Fruit fly (Drosophila melanogaster) whole organism, wandering third instar larva: ENCODE results near the gene bora.

Experiments used
- Abd-B ChIP-seq: fragments of >200 bp; optimal IDR thresholded peaks from 2 replicates; lab custom pipeline; 2017; ENCODE audit warnings: missing biosample characterization, missing genetic modification characterization
- CG32264 ChIP-seq: fragments of 200-800 bp; sonication (Bioruptor generic); optimal IDR thresholded peaks from 2 replicates; lab custom pipeline; 2016; ENCODE audit warnings: missing biosample characterization, missing genetic modification characterization
- CG9705 ChIP-seq: fragments of 200-800 bp; sonication (Bioruptor generic); optimal IDR thresholded peaks from 2 replicates; lab custom pipeline; 2018; ENCODE audit warnings: missing biosample characterization, mild to moderate bottlenecking, missing genetic modification characterization
- CrebA ChIP-seq: fragments of 200-800 bp; sonication (Bioruptor generic); optimal IDR thresholded peaks from 2 replicates; lab custom pipeline; 2016; ENCODE audit warnings: missing biosample characterization, mild to moderate bottlenecking, missing genetic modification characterization, borderline replicate concordance
- Dfd ChIP-seq: fragments of >200 bp; optimal IDR thresholded peaks from 2 replicates; lab custom pipeline; 2017; ENCODE audit warnings: missing biosample characterization, missing genetic modification characterization
- Dif ChIP-seq: fragments of 200-275, 200-300 bp; sonication (Bioruptor generic); optimal IDR thresholded peaks from 2 replicates; lab custom pipeline; 2018; ENCODE audit warnings: missing biosample characterization, missing genetic modification characterization; ENCODE audit not compliant: partially characterized antibody
- GATAd ChIP-seq: sonication (Bioruptor generic); optimal IDR thresholded peaks from 2 replicates; lab custom pipeline; 2016; ENCODE audit warnings: missing biosample characterization, missing genetic modification characterization
- HLH106 ChIP-seq: fragments of 200-800 bp; optimal IDR thresholded peaks from 3 replicates; lab custom pipeline; 2019; ENCODE audit warnings: missing biosample characterization, mild to moderate bottlenecking, missing genetic modification characterization, moderate library complexity
- Hnf4 ChIP-seq: fragments of 200-800 bp; sonication (Bioruptor generic); optimal IDR thresholded peaks from 2 replicates; lab custom pipeline; 2016; ENCODE audit warnings: missing biosample characterization, mild to moderate bottlenecking, missing genetic modification characterization
- Hr78 ChIP-seq: fragments of >200 bp; optimal IDR thresholded peaks from 2 replicates; lab custom pipeline; 2017; ENCODE audit warnings: missing biosample characterization, missing genetic modification characterization
- Hr83 ChIP-seq: fragments of 200-300 bp; sonication (Bioruptor generic); optimal IDR thresholded peaks from 2 replicates; lab custom pipeline; 2016; ENCODE audit warnings: missing biosample characterization, mild to moderate bottlenecking, missing genetic modification characterization, moderate library complexity; ENCODE audit not compliant: poor library complexity, severe bottlenecking
- Jra ChIP-seq: sonication (Bioruptor generic); optimal IDR thresholded peaks from 2 replicates; lab custom pipeline; 2016; ENCODE audit warnings: missing biosample characterization, missing genetic modification characterization
- Mio ChIP-seq: sonication (Bioruptor generic); optimal IDR thresholded peaks from 2 replicates; lab custom pipeline; 2016; ENCODE audit warnings: missing biosample characterization, missing genetic modification characterization
- Myc ChIP-seq: fragments of >200 bp; optimal IDR thresholded peaks from 2 replicates; lab custom pipeline; 2017
- N ChIP-seq: fragments of >200 bp; optimal IDR thresholded peaks from 2 replicates; lab custom pipeline; 2018; ENCODE audit warnings: missing biosample characterization, missing external identifiers, missing genetic modification characterization
- OdsH ChIP-seq: fragments of 200-800 bp; sonication (Bioruptor generic); optimal IDR thresholded peaks from 2 replicates; lab custom pipeline; 2016; ENCODE audit warnings: missing biosample characterization, mild to moderate bottlenecking, missing genetic modification characterization
- Rel ChIP-seq, 2 experiments: fragments of 200-800 bp; sonication (Bioruptor generic) in 1 of 2; optimal IDR thresholded peaks; 2 replicates in 1 of 2; 3 replicates in 1 of 2; lab custom pipeline; 2016 to 2019; ENCODE audit warnings: mild to moderate bottlenecking in 2 of 2, missing biosample characterization in 2 of 2, missing genetic modification characterization in 2 of 2, moderate library complexity in 1 of 2
- Sp1 ChIP-seq: fragments of 200-800 bp; sonication (Bioruptor generic); optimal IDR thresholded peaks from 3 replicates; lab custom pipeline; 2019; ENCODE audit warnings: missing biosample characterization, mild to moderate bottlenecking, missing genetic modification characterization, moderate library complexity
- Vsx2 ChIP-seq: fragments of 200-300, 225-300 bp; sonication (Bioruptor generic); optimal IDR thresholded peaks from 2 replicates; lab custom pipeline; 2018; ENCODE audit warnings: missing biosample characterization, missing genetic modification characterization; ENCODE audit not compliant: partially characterized antibody
- br ChIP-seq: fragments of 200-800 bp; sonication (Bioruptor generic); optimal IDR thresholded peaks from 2 replicates; lab custom pipeline; 2016; ENCODE audit warnings: missing biosample characterization, missing genetic modification characterization
- brk ChIP-seq: fragments of 200-800 bp; sonication (Bioruptor generic); optimal IDR thresholded peaks from 2 replicates; lab custom pipeline; 2016; ENCODE audit warnings: missing biosample characterization, mild to moderate bottlenecking, missing genetic modification characterization
- dl ChIP-seq, 2 experiments: fragments of 175-275, 200-275 bp in 1 of 2; fragments of 200-275 bp in 1 of 2; sonication (Bioruptor generic); optimal IDR thresholded peaks; lab custom pipeline; 2018; ENCODE audit warnings: mild to moderate bottlenecking in 2 of 2, missing biosample characterization in 2 of 2, missing genetic modification characterization in 2 of 2, moderate library complexity in 2 of 2; ENCODE audit not compliant: partially characterized antibody in 2 of 2, insufficient read depth in 1 of 2
- dmrt93B ChIP-seq: fragments of 200-800 bp; sonication (Bioruptor generic); optimal IDR thresholded peaks from 2 replicates; lab custom pipeline; 2018; ENCODE audit warnings: missing biosample characterization, mild to moderate bottlenecking, missing genetic modification characterization
- dsf ChIP-seq: sonication (Bioruptor generic); optimal IDR thresholded peaks from 2 replicates; lab custom pipeline; 2016; ENCODE audit warnings: missing biosample characterization, missing genetic modification characterization, borderline replicate concordance
- ey ChIP-seq: fragments of 200-800 bp; sonication (Bioruptor generic); optimal IDR thresholded peaks from 2 replicates; lab custom pipeline; 2016; ENCODE audit warnings: missing biosample characterization, missing genetic modification characterization
- foxo ChIP-seq, 2 experiments: fragments of 200-800 bp; sonication (Bioruptor generic); optimal IDR thresholded peaks; 2 replicates in 1 of 2; 3 replicates in 1 of 2; lab custom pipeline; 2016 to 2017; ENCODE audit warnings: missing biosample characterization in 2 of 2, missing genetic modification characterization in 2 of 2
- fru ChIP-seq: fragments of 200-800 bp; sonication (Bioruptor generic); optimal IDR thresholded peaks from 3 replicates; lab custom pipeline; 2016; ENCODE audit warnings: missing biosample characterization, mild to moderate bottlenecking, missing genetic modification characterization
- h ChIP-seq: fragments of 200-800 bp; sonication (Bioruptor generic); optimal IDR thresholded peaks from 3 replicates; lab custom pipeline; 2016; ENCODE audit warnings: missing biosample characterization, mild to moderate bottlenecking, missing genetic modification characterization
- jim ChIP-seq: fragments of 175-275, 200-325 bp; sonication (Bioruptor generic); optimal IDR thresholded peaks from 2 replicates; lab custom pipeline; 2016; ENCODE audit warnings: missing biosample characterization, mild to moderate bottlenecking, missing genetic modification characterization
- lola ChIP-seq: fragments of >200 bp; optimal IDR thresholded peaks from 2 replicates; lab custom pipeline; 2017; ENCODE audit warnings: missing biosample characterization, missing genetic modification characterization
- pan ChIP-seq: fragments of >200 bp; optimal IDR thresholded peaks from 2 replicates; lab custom pipeline; 2017
- psq ChIP-seq: fragments of 200-800 bp; sonication (Bioruptor generic); optimal IDR thresholded peaks from 3 replicates; lab custom pipeline; 2017; ENCODE audit warnings: missing biosample characterization, mild to moderate bottlenecking, missing genetic modification characterization, moderate library complexity
- rgr ChIP-seq: fragments of 200-800 bp; sonication (Bioruptor generic); optimal IDR thresholded peaks from 3 replicates; lab custom pipeline; 2016; ENCODE audit warnings: missing biosample characterization, mild to moderate bottlenecking, missing genetic modification characterization
- sage ChIP-seq: fragments of 200-800 bp; sonication (Bioruptor generic); optimal IDR thresholded peaks from 2 replicates; lab custom pipeline; 2016; ENCODE audit warnings: missing biosample characterization, mild to moderate bottlenecking, missing genetic modification characterization
- sv ChIP-seq: fragments of 200-800 bp; sonication (Bioruptor generic); optimal IDR thresholded peaks from 3 replicates; lab custom pipeline; 2016; ENCODE audit warnings: missing biosample characterization, missing genetic modification characterization
- tai ChIP-seq: sonication (Bioruptor generic); optimal IDR thresholded peaks from 2 replicates; lab custom pipeline; 2016; ENCODE audit warnings: missing biosample characterization, missing genetic modification characterization
- usp ChIP-seq: fragments of >200 bp; optimal IDR thresholded peaks from 2 replicates; lab custom pipeline; 2017; ENCODE audit warnings: missing biosample characterization, missing genetic modification characterization
- woc ChIP-seq: sonication (Bioruptor generic); optimal IDR thresholded peaks from 2 replicates; lab custom pipeline; 2016; ENCODE audit warnings: missing biosample characterization, mild to moderate bottlenecking, missing genetic modification characterization

bora gene

DNA sequence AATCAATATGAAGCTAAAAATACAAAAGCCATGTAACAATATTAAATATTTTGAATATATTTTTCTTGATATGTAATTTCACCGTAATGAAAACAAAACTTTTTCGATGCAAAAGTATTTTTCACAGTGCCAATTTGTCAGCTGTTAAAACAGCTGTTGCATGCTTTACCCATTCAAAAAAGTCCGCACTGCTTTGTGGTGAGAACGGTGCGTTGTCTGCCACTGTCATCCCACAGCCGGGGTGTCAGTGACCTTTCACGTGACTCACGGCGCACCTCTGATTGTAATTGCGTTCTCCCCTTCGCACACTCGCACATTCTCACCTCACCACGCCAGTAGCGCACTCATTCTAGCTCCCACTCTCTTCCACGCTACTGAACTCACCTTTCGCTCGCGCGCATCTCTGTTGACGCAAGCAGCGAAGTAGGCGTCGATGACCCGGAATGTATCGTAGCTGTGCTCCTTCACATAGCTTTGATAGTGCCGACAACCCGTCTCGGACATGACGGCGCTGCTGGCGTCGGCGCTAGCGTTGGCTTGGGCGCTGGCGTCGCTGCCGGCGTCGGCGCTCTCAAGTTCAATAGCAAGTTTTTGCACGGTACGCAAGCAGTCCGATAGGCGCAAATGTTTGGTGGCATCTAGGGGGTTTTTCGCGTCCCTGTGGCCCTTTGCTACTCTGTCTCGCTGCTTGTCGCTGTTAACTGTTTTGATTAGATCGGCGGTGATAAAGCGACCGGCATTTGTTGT lies 1.3 kb upstream of the bora start (continued):
- TF ChIP-seq HLH106 (tag; lab: Kevin White, UChicago): peak; percentile 27
- peak; percentile 35 for TF ChIP-seq Hr83 (GFP tag; lab: Kevin White, UChicago)
- no peak for TF ChIP-seq Dfd (GFP tag; lab: Kevin White, UChicago)
- TF ChIP-seq Sp1 (GFP tag; lab: Kevin White, UChicago): peak; percentile 31
- no peak for TF ChIP-seq Mio (GFP tag; lab: Kevin White, UChicago)
- peak; percentile 53 for TF ChIP-seq woc
- TF ChIP-seq CG9705: no peak
- TF ChIP-seq lola (GFP tag; lab: Kevin White, UChicago): no peak
- TF ChIP-seq dmrt93B (GFP tag; lab: Kevin White, UChicago): no peak
- TF ChIP-seq N (GFP tag; lab: Kevin White, UChicago): no peak
- TF ChIP-seq psq: peak; percentile 6
- TF ChIP-seq pan (lab: Kevin White, UChicago): no peak
- peak; percentile 7 for TF ChIP-seq rgr (GFP tag; lab: Kevin White, UChicago)

DNA sequence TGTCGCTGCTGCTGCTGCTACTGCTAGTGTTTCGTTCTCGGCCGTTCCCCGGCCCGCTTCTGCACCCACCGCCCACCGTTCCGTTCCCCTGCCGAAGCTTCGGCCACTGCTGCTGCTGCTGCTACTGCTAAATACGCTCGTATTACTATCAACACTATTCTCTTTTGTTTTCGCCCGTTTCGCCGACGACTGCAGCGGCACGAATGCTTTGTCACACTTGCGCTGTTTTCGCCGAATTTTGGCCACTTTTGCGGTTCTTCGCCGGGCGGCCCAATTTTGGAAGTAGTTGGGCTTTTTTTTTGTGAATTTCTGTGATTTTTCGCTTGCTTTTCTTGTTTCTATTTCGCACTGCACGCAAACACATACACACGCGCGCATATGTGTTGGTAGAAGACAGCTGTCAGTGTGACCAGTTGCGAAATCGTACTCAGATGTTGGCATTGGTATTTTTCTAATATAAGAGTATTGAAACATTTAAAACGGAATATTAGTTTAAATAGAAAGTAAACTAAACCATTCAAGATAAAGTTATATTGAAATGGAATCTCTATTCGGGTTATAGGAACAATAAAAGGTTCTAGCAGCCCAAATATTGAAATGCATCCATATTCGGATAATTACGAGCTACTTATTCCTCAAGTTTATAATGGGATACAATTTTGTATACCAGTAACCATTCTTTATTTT lies 614 bp upstream of the bora start, which contains the start of gene not:
Gene not, minus strand, starts transcription at position 395 of the 687 bp plus-strand sequence.
- TF ChIP-seq Hnf4 (GFP tag; lab: Kevin White, UChicago) (peak; percentile 10), fru (GFP tag; lab: Kevin White, UChicago) (peak; percentile 3), N (GFP tag; lab: Kevin White, UChicago) (no peak)

DNA sequence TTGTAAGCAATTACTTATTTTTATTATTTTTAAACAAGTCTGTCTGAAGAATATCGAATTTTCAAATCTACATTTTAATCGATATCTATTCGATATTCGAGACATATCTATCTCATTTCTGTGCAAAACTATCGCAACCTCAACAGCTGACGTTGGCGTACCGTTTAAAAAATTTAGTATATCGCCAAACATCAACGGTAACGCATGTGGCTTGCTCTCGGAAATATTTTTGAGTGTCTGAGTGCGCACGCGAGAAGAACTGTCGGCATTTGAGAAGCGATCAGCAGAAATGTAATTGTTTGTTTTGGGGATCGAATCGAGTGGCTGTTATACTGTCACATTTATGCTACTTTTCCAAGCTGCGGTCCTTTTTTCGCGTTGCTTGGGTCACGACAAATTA lies 3.3 kb downstream of the bora start, which contains the start of gene MYPT-75D:
Gene MYPT-75D, plus strand, starts transcription at position 174 of the 400 bp plus-strand sequence.
- TF ChIP-seq rgr (GFP tag; lab: Kevin White, UChicago) (peak; percentile 39), pan (lab: Kevin White, UChicago) (no peak), Hr83 (GFP tag; lab: Kevin White, UChicago) (peak; percentile 75), usp (GFP tag; lab: Kevin White, UChicago) (no peak), sage (GFP tag; lab: Kevin White, UChicago) (no peak), fru (GFP tag; lab: Kevin White, UChicago) (no peak), dl (GFP tag; optimal IDR thresholded peaks at IDR 0.05; lab: Kevin White, UChicago; ENCODE audit: insufficient read depth in 1 of 2, partially characterized antibody in 2 of 2) (peak in 1 of 2 experiments; percentile 27), ey (GFP tag; lab: Kevin White, UChicago) (no peak), Sp1 (GFP tag; lab: Kevin White, UChicago) (peak; percentile 25), Rel (GFP tag; optimal IDR thresholded peaks at IDR 0.05; lab: Kevin White, UChicago) (no peak), Rel (tag; optimal IDR thresholded peaks at IDR 0.05; lab: Kevin White, UChicago) (peak; percentile 22), CG9705 (no peak), dmrt93B (GFP tag; lab: Kevin White, UChicago) (no peak), HLH106 (tag; lab: Kevin White, UChicago) (no peak), br (GFP tag; lab: Kevin White, UChicago) (no peak), Abd-B (no peak), GATAd (no peak), tai (GFP tag; lab: Kevin White, UChicago) (peak; percentile 16), Dif (GFP tag; lab: Kevin White, UChicago) (no peak), brk (GFP tag; lab: Kevin White, UChicago) (no peak), Myc (no peak), OdsH (GFP tag; lab: Kevin White, UChicago) (no peak), Jra (GFP tag; lab: Kevin White, UChicago) (no peak), Vsx2 (GFP tag; lab: Kevin White, UChicago) (no peak), h (no peak), woc (no peak), Hr78 (no peak), dsf (no peak), Dfd (GFP tag; lab: Kevin White, UChicago) (no peak), CrebA (GFP tag; lab: Kevin White, UChicago) (no peak), N (GFP tag; lab: Kevin White, UChicago) (no peak), Hnf4 (GFP tag; lab: Kevin White, UChicago) (peak; percentile 65), lola (GFP tag; lab: Kevin White, UChicago) (no peak), CG32264 (GFP tag; lab: Kevin White, UChicago) (no peak), foxo (GFP tag; optimal IDR thresholded peaks at IDR 0.05; lab: Kevin White, UChicago) (peak in 1 of 2 experiments; percentile 21), psq (no peak), jim (GFP tag; lab: Kevin White, UChicago) (peak; percentile 18), sv (GFP tag; lab: Kevin White, UChicago) (no peak), Mio (GFP tag; lab: Kevin White, UChicago) (no peak)
